Fruit fly (Drosophila melanogaster): ENCODE results near the gene PsGEF.

- no peak for TF ChIP-seq Lpt (GFP tag; optimal IDR thresholded peaks at IDR 0.05)
- TF ChIP-seq CG34406 (GFP tag; optimal IDR thresholded peaks at IDR 0.05): no peak
- TF ChIP-seq Hr4 (GFP tag; optimal IDR thresholded peaks at IDR 0.05): peak; percentile 35
- TF ChIP-seq CG8319 (GFP tag; optimal IDR thresholded peaks at IDR 0.05): no peak
Observed at dm6 chrX:2356441-2356840, 31.0 kb downstream of the PsGEF start.
